Fruit fly (Drosophila melanogaster): ENCODE data around the gene PH4alphaNE2.

dm6 chr3R:30552548-30552947 is 40.5 kb upstream of the PH4alphaNE2 start:
- TF ChIP-seq CG7045 (GFP tag; optimal IDR thresholded peaks at IDR 0.05) (no peak), CG11617 (GFP tag; optimal IDR thresholded peaks at IDR 0.05) (no peak), Mnt (GFP tag; optimal IDR thresholded peaks at IDR 0.05) (no peak), CG14711 (tag; optimal IDR thresholded peaks at IDR 0.05) (no peak), pad (GFP tag; optimal IDR thresholded peaks at IDR 0.05) (no peak), Crg-1 (GFP tag; optimal IDR thresholded peaks at IDR 0.05) (no peak), Hr96 (GFP tag; optimal IDR thresholded peaks at IDR 0.05) (no peak), CG12768 (GFP tag; optimal IDR thresholded peaks at IDR 0.05) (no peak)
